Fruit fly (Drosophila melanogaster) whole organism, embryonic: ENCODE data around the gene CG8870.

Experiments
- BtbVII ChIP-seq: fragments of 200-800 bp; sonication (Bioruptor generic); optimal IDR thresholded peaks from 3 replicates; lab custom pipeline; 2017; ENCODE audit warnings: missing biosample characterization, mild to moderate bottlenecking, missing genetic modification characterization
- Bteb2 ChIP-seq: fragments of 200-800 bp; sonication (Bioruptor generic); optimal IDR thresholded peaks from 2 replicates; lab custom pipeline; 2016; ENCODE audit warnings: missing biosample characterization, missing genetic modification characterization
- CG1024 ChIP-seq: fragments of 200-800 bp; sonication (Bioruptor generic); IDR thresholded peaks from 2 replicates; pipeline ENCODE4 v1.3.6; 2022; ENCODE audit warnings: missing biosample characterization, missing genetic modification characterization
- CG12236 ChIP-seq: fragments of 200-800 bp; sonication (Bioruptor generic); optimal IDR thresholded peaks from 2 replicates; lab custom pipeline; 2016; ENCODE audit warnings: missing biosample characterization, missing genetic modification characterization
- CG15073 ChIP-seq: fragments of 200-800 bp; sonication (Bioruptor generic); optimal IDR thresholded peaks from 2 replicates; lab custom pipeline; 2016; ENCODE audit warnings: missing biosample characterization, missing genetic modification characterization
- CG15514 ChIP-seq: fragments of 200-800 bp; sonication (Bioruptor generic); optimal IDR thresholded peaks from 3 replicates; lab custom pipeline; 2017; ENCODE audit warnings: missing biosample characterization, missing genetic modification characterization, mild to moderate bottlenecking, moderate library complexity, missing genetic modification reagents
- CG1602 ChIP-seq: fragments of 200-800 bp; sonication (Bioruptor generic); optimal IDR thresholded peaks from 3 replicates; lab custom pipeline; 2016; ENCODE audit warnings: missing biosample characterization, missing genetic modification characterization
- CG1647 ChIP-seq: fragments of 200-800 bp; sonication (Bioruptor generic); optimal IDR thresholded peaks from 3 replicates; lab custom pipeline; 2016; ENCODE audit warnings: missing biosample characterization, missing genetic modification characterization
- CG18011 ChIP-seq: fragments of 200-800 bp; sonication (Bioruptor generic); optimal IDR thresholded peaks from 2 replicates; lab custom pipeline; 2017; ENCODE audit warnings: missing biosample characterization, missing genetic modification characterization, mild to moderate bottlenecking, moderate library complexity, missing genotype
- CG2712 ChIP-seq: fragments of 200-800 bp; optimal IDR thresholded peaks from 3 replicates; lab custom pipeline; 2019; ENCODE audit warnings: missing biosample characterization, mild to moderate bottlenecking, missing genetic modification characterization, moderate library complexity
- CG2889 ChIP-seq: fragments of 200-800 bp; sonication (Bioruptor generic); IDR thresholded peaks from 3 replicates; pipeline ENCODE4 v1.3.6; 2022; ENCODE audit warnings: missing biosample characterization, missing genetic modification characterization
- CG3163 ChIP-seq: fragments of 200-800 bp; sonication (Bioruptor generic); optimal IDR thresholded peaks from 3 replicates; lab custom pipeline; 2016; ENCODE audit warnings: missing biosample characterization, missing genetic modification characterization
- CG32772 ChIP-seq: fragments of 200-800 bp; sonication (Bioruptor generic); IDR thresholded peaks from 2 replicates; pipeline ENCODE4 v1.3.6; 2022; ENCODE audit warnings: missing biosample characterization, missing genetic modification characterization
- CG3407 ChIP-seq: fragments of 200-800 bp; sonication (Bioruptor generic); optimal IDR thresholded peaks from 2 replicates; lab custom pipeline; 2018; ENCODE audit warnings: missing biosample characterization, mild to moderate bottlenecking, missing genetic modification characterization
- CG4707 ChIP-seq: fragments of 200-800 bp; sonication (Bioruptor generic); optimal IDR thresholded peaks from 2 replicates; lab custom pipeline; 2018; ENCODE audit warnings: missing biosample characterization, mild to moderate bottlenecking, missing genetic modification characterization, moderate library complexity
- CG6791 ChIP-seq: fragments of 200-800 bp; sonication (Bioruptor generic); IDR thresholded peaks from 3 replicates; pipeline ENCODE4 v1.3.6; 2022; ENCODE audit warnings: missing biosample characterization, missing genetic modification characterization; ENCODE audit not compliant: partially characterized antibody
- CG7271 ChIP-seq: fragments of 200-800 bp; sonication (Bioruptor generic); optimal IDR thresholded peaks from 2 replicates; lab custom pipeline; 2018; ENCODE audit warnings: missing biosample characterization, mild to moderate bottlenecking, missing genetic modification characterization, moderate library complexity
- CG7556 ChIP-seq: fragments of 200-800 bp; sonication (Bioruptor generic); optimal IDR thresholded peaks from 2 replicates; lab custom pipeline; 2017; ENCODE audit warnings: missing biosample characterization, mild to moderate bottlenecking, missing genetic modification characterization
- CG9215 ChIP-seq: fragments of 200-800 bp; sonication (Bioruptor generic); IDR thresholded peaks from 2 replicates; pipeline ENCODE4 v1.3.6; 2022; ENCODE audit warnings: missing biosample characterization, missing genetic modification characterization
- D ChIP-seq, 2 experiments: fragments of 200-800 bp in 1 of 2; fragments of >200 bp in 1 of 2; sonication (Bioruptor generic) in 1 of 2; optimal IDR thresholded peaks; 2 replicates in 1 of 2; 3 replicates in 1 of 2; lab custom pipeline; 2017; ENCODE audit warnings: mild to moderate bottlenecking in 1 of 2, missing biosample characterization in 1 of 2, missing genetic modification characterization in 1 of 2, missing genetic modification reagents in 1 of 2
- D19A ChIP-seq: fragments of 200-800 bp; optimal IDR thresholded peaks from 3 replicates; lab custom pipeline; 2019; ENCODE audit warnings: missing biosample characterization, mild to moderate bottlenecking, missing genetic modification characterization, moderate library complexity
- Dll ChIP-seq: fragments of 200-800 bp; sonication (Bioruptor generic); IDR thresholded peaks from 4 replicates; pipeline ENCODE4 v1.3.6; 2022; ENCODE audit warnings: missing biosample characterization, missing genetic modification characterization; ENCODE audit not compliant: partially characterized antibody
- Mrtf ChIP-seq: fragments of 200-800 bp; sonication (Bioruptor generic); IDR thresholded peaks from 3 replicates; pipeline ENCODE4 v1.3.6; 2022; ENCODE audit warnings: missing biosample characterization, missing genetic modification characterization
- Side ChIP-seq: fragments of 200-800 bp; sonication (Bioruptor generic); optimal IDR thresholded peaks from 2 replicates; lab custom pipeline; 2016; ENCODE audit warnings: missing biosample characterization, missing genetic modification characterization
- Six4 ChIP-seq: fragments of 200-800 bp; sonication (Bioruptor generic); optimal IDR thresholded peaks from 2 replicates; lab custom pipeline; 2016; ENCODE audit warnings: missing biosample characterization, missing genetic modification characterization
- TFAM ChIP-seq: fragments of 200-800 bp; sonication (Bioruptor generic); optimal IDR thresholded peaks from 2 replicates; lab custom pipeline; 2017; ENCODE audit warnings: missing biosample characterization, missing genetic modification characterization, inconsistent platforms
- Vsx1 ChIP-seq: fragments of 200-800 bp; sonication (Bioruptor generic); optimal IDR thresholded peaks from 2 replicates; lab custom pipeline; 2017; ENCODE audit warnings: missing biosample characterization, mild to moderate bottlenecking, missing genetic modification characterization, missing genetic modification reagents
- al ChIP-seq: fragments of 200-800 bp; sonication (Bioruptor generic); IDR thresholded peaks from 2 replicates; pipeline ENCODE4 v1.3.6; 2022; ENCODE audit warnings: missing biosample characterization, missing genetic modification characterization
- bigmax ChIP-seq: fragments of 200-800 bp; sonication (Bioruptor generic); optimal IDR thresholded peaks from 2 replicates; lab custom pipeline; 2018; ENCODE audit warnings: missing biosample characterization, mild to moderate bottlenecking, missing genetic modification characterization
- bsh ChIP-seq, 2 experiments: fragments of 200-800 bp; sonication (Bioruptor generic); optimal IDR thresholded peaks; 2 replicates each; lab custom pipeline; 2017 to 2018; ENCODE audit warnings: mild to moderate bottlenecking in 2 of 2, missing biosample characterization in 2 of 2, missing genetic modification characterization in 2 of 2, moderate library complexity in 1 of 2
- dmrt11E ChIP-seq: fragments of 200-800 bp; sonication (Bioruptor generic); optimal IDR thresholded peaks from 3 replicates; lab custom pipeline; 2018; ENCODE audit warnings: missing biosample characterization, mild to moderate bottlenecking, missing genetic modification characterization, moderate library complexity
- fd3F ChIP-seq: fragments of 200-800 bp; sonication (Bioruptor generic); optimal IDR thresholded peaks from 2 replicates; lab custom pipeline; 2018; ENCODE audit warnings: missing biosample characterization, mild to moderate bottlenecking, missing genetic modification characterization, moderate library complexity
- fd64A ChIP-seq: fragments of 200-800 bp; sonication (Bioruptor generic); optimal IDR thresholded peaks from 3 replicates; lab custom pipeline; 2018; ENCODE audit warnings: missing biosample characterization, mild to moderate bottlenecking, missing genetic modification characterization
- fd96Cb ChIP-seq: fragments of 200-800 bp; sonication (Bioruptor generic); optimal IDR thresholded peaks from 2 replicates; lab custom pipeline; 2018; ENCODE audit warnings: missing biosample characterization, mild to moderate bottlenecking, missing genetic modification characterization, moderate library complexity
- fru ChIP-seq: fragments of >200 bp; optimal IDR thresholded peaks from 2 replicates; lab custom pipeline; 2017
- ftz-f1 ChIP-seq: fragments of 200-800 bp; sonication (Bioruptor generic); optimal IDR thresholded peaks from 2 replicates; lab custom pipeline; 2016; ENCODE audit warnings: missing biosample characterization, missing genetic modification characterization
- gcm ChIP-seq: fragments of 200-800 bp; sonication (Bioruptor generic); optimal IDR thresholded peaks from 2 replicates; lab custom pipeline; 2019; ENCODE audit warnings: missing biosample characterization, mild to moderate bottlenecking, missing genetic modification characterization, moderate library complexity
- gfzf ChIP-seq: fragments of 200-800 bp; sonication (Bioruptor generic); optimal IDR thresholded peaks from 2 replicates; lab custom pipeline; 2016; ENCODE audit warnings: missing biosample characterization, mild to moderate bottlenecking, missing genetic modification characterization, moderate library complexity
- gsb-n ChIP-seq: fragments of 200-800 bp; sonication (Bioruptor generic); optimal IDR thresholded peaks from 3 replicates; lab custom pipeline; 2018; ENCODE audit warnings: missing biosample characterization, mild to moderate bottlenecking, missing genetic modification characterization
- her ChIP-seq: fragments of 200-800 bp; sonication (Bioruptor generic); optimal IDR thresholded peaks from 2 replicates; lab custom pipeline; 2016; ENCODE audit warnings: missing biosample characterization, missing genetic modification characterization
- ind ChIP-seq: fragments of 200-800 bp; sonication (Bioruptor generic); optimal IDR thresholded peaks from 3 replicates; lab custom pipeline; 2016; ENCODE audit warnings: missing biosample characterization, missing genetic modification characterization
- kah ChIP-seq: fragments of 200-800 bp; sonication (Bioruptor generic); optimal IDR thresholded peaks from 2 replicates; lab custom pipeline; 2018; ENCODE audit warnings: missing biosample characterization, mild to moderate bottlenecking, missing genetic modification characterization
- knrl ChIP-seq: fragments of 200-800 bp; sonication (Bioruptor generic); IDR thresholded peaks from 3 replicates; pipeline ENCODE4 v1.3.6; 2022; ENCODE audit warnings: missing biosample characterization, missing genetic modification characterization; ENCODE audit not compliant: partially characterized antibody
- repo ChIP-seq: fragments of 200-800 bp; sonication (Bioruptor generic); optimal IDR thresholded peaks from 2 replicates; lab custom pipeline; 2016; ENCODE audit warnings: missing biosample characterization, missing genetic modification characterization
- schlank ChIP-seq: fragments of 200-800 bp; sonication (Bioruptor generic); optimal IDR thresholded peaks from 2 replicates; lab custom pipeline; 2018; ENCODE audit warnings: missing biosample characterization, mild to moderate bottlenecking, missing genetic modification characterization
- scrt ChIP-seq: fragments of 200-800 bp; sonication (Bioruptor generic); optimal IDR thresholded peaks from 2 replicates; lab custom pipeline; 2018; ENCODE audit warnings: missing biosample characterization, mild to moderate bottlenecking, missing genetic modification characterization, moderate library complexity
- sens-2 ChIP-seq: fragments of 200-800 bp; sonication (Bioruptor generic); IDR thresholded peaks from 2 replicates; pipeline ENCODE4 v1.3.6; 2022; ENCODE audit warnings: missing biosample characterization, missing genetic modification characterization
- vnd ChIP-seq: fragments of 200-800 bp; sonication (Bioruptor generic); IDR thresholded peaks from 3 replicates; pipeline ENCODE4 v1.3.6; 2022; ENCODE audit warnings: missing biosample characterization, missing genetic modification characterization; ENCODE audit not compliant: partially characterized antibody

CG8870 gene

dm6 chr3R:13400902-13401721 is 21.5 kb downstream of the CG8870 start (continued):
- peak; percentile 90 for TF ChIP-seq gcm (GFP tag; lab: Kevin White, UChicago)
- peak; percentile 84 for TF ChIP-seq D19A (tag; lab: Kevin White, UChicago)
- TF ChIP-seq her (GFP tag; lab: Kevin White, UChicago) = peak; percentile 79
- TF ChIP-seq CG4707 = peak; percentile 66
- TF ChIP-seq gfzf = no peak
- peak; percentile 80 for TF ChIP-seq fd3F (GFP tag; lab: Kevin White, UChicago)
- peak; percentile 91 for TF ChIP-seq dmrt11E (tag; lab: Kevin White, UChicago)
- peak; percentile 88 for TF ChIP-seq fd96Cb (tag; lab: Kevin White, UChicago)
- TF ChIP-seq CG2889 (GFP tag; lab: Robert Waterston, UW) = peak; percentile 40; the same call in 1 of the 3 replicates
- TF ChIP-seq Mrtf (GFP tag; lab: Robert Waterston, UW) = peak; percentile 67; the same call in 1 of the 3 replicates
- peak; percentile 94 for TF ChIP-seq CG7556 (GFP tag; lab: Kevin White, UChicago)
- peak; percentile 86 for TF ChIP-seq Side (GFP tag; lab: Kevin White, UChicago)
- TF ChIP-seq ind = peak; percentile 86
- peak; percentile 89 for TF ChIP-seq Bteb2 (GFP tag; lab: Kevin White, UChicago)
- peak; percentile 95 for TF ChIP-seq CG2712 (tag; lab: Kevin White, UChicago)
- TF ChIP-seq CG18011 (GFP tag; lab: Kevin White, UChicago) = peak; percentile 64
- peak; percentile 71 for TF ChIP-seq CG3163 (GFP tag; lab: Kevin White, UChicago)
- peak; percentile 75 for TF ChIP-seq BtbVII (GFP tag; lab: Kevin White, UChicago)
- TF ChIP-seq CG1647 = peak; percentile 72
- TF ChIP-seq CG3407 = peak; percentile 75
- peak; percentile 83 for TF ChIP-seq CG32772 (GFP tag; lab: Robert Waterston, UW)
- TF ChIP-seq repo = peak; percentile 69
- TF ChIP-seq Six4 (GFP tag; lab: Kevin White, UChicago) = peak; percentile 85
- TF ChIP-seq fru (lab: Kevin White, UChicago) = no peak
- TF ChIP-seq bigmax (GFP tag; lab: Kevin White, UChicago) = no peak
- peak; percentile 53 for TF ChIP-seq TFAM (GFP tag; lab: Kevin White, UChicago)
- peak; percentile 86 for TF ChIP-seq kah
- TF ChIP-seq CG9215 = peak; percentile 79
- peak; percentile 67 for TF ChIP-seq schlank (tag; lab: Kevin White, UChicago)
- peak; percentile 80 for TF ChIP-seq CG12236
- TF ChIP-seq CG7271 = peak; percentile 43
- TF ChIP-seq CG15073 (GFP tag; lab: Kevin White, UChicago) = peak; percentile 64
- TF ChIP-seq CG1602 = peak; percentile 91
- no peak for TF ChIP-seq ftz-f1 (GFP tag; lab: Kevin White, UChicago)
- peak; percentile 80 for TF ChIP-seq CG15514 (GFP tag; lab: Kevin White, UChicago)
- TF ChIP-seq knrl (GFP tag; lab: Robert Waterston, UW) = no peak
- peak; percentile 85 for TF ChIP-seq gsb-n (tag; lab: Kevin White, UChicago)
- peak; percentile 83 for TF ChIP-seq al (GFP tag; lab: Robert Waterston, UW)
- TF ChIP-seq sens-2 = peak; percentile 75; the same call in 1 of the 2 replicates
- peak; percentile 81 for TF ChIP-seq Vsx1 (GFP tag; lab: Kevin White, UChicago)
- peak; percentile 60 for TF ChIP-seq fd64A (GFP tag; lab: Kevin White, UChicago)
- peak; percentile 64; the same call in 1 of the 2 replicates for TF ChIP-seq CG1024 (GFP tag; lab: Robert Waterston, UW)
- no peak for TF ChIP-seq Dll (GFP tag; lab: Robert Waterston, UW)
- no peak for TF ChIP-seq vnd (GFP tag; lab: Robert Waterston, UW)
- peak; percentile 42 for TF ChIP-seq scrt (GFP tag; lab: Kevin White, UChicago)
- TF ChIP-seq D (optimal IDR thresholded peaks at IDR 0.05; lab: Kevin White, UChicago) = no peak
- peak; percentile 80 for TF ChIP-seq D (GFP tag; optimal IDR thresholded peaks at IDR 0.05; lab: Kevin White, UChicago)
- TF ChIP-seq CG6791 (GFP tag; lab: Robert Waterston, UW) = no peak
- TF ChIP-seq bsh (GFP tag; optimal IDR thresholded peaks at IDR 0.05; lab: Kevin White, UChicago) = peak; percentile 90 to 91
